Fruit fly (Drosophila melanogaster) whole organism, adult: ENCODE measurements around the gene Herp.

Source experiments
- kay ChIP-seq: fragments of 200-800 bp; sonication (Bioruptor generic); peaks from one replicate; lab custom pipeline; 2016; ENCODE audit warnings: missing biosample characterization, missing genetic modification characterization, borderline replicate concordance
- ovo ChIP-seq: fragments of 200-800 bp; sonication (Bioruptor generic); optimal IDR thresholded peaks from 2 replicates; lab custom pipeline; 2016; ENCODE audit warnings: missing biosample characterization, missing genetic modification characterization

- TF ChIP-seq kay (no peak), ovo (no peak)
Observed at dm6 chr2L:7750631-7751161, 49.2 kb downstream of the Herp start.
